Fruit fly (Drosophila melanogaster) whole organism, embryonic: ENCODE measurements around the gene CG15306.

Source experiments
- C15 ChIP-seq: fragments of 200-800 bp; sonication (Bioruptor generic); IDR thresholded peaks from 3 replicates; pipeline ENCODE4 v1.3.6; 2022; ENCODE audit warnings: missing biosample characterization, missing genetic modification characterization
- CG10209 ChIP-seq: fragments of 200-800 bp; sonication (Bioruptor generic); optimal IDR thresholded peaks from 3 replicates; lab custom pipeline; 2017; ENCODE audit warnings: missing biosample characterization, mild to moderate bottlenecking, missing genetic modification characterization, missing genetic modification reagents
- CG10274 ChIP-seq: fragments of 200-800 bp; sonication (Bioruptor generic); optimal IDR thresholded peaks from 3 replicates; lab custom pipeline; 2017; ENCODE audit warnings: missing biosample characterization, mild to moderate bottlenecking, missing genetic modification characterization
- CG11560 ChIP-seq: fragments of 200-800 bp; sonication (Bioruptor generic); IDR thresholded peaks from 3 replicates; pipeline ENCODE4 v1.3.6; 2022; ENCODE audit warnings: missing biosample characterization, missing genetic modification characterization
- CG13775 ChIP-seq: fragments of 200-800 bp; sonication (Bioruptor generic); optimal IDR thresholded peaks from 3 replicates; lab custom pipeline; 2017; ENCODE audit warnings: missing biosample characterization, mild to moderate bottlenecking, missing genetic modification characterization
- CG13894 ChIP-seq: fragments of 200-800 bp; sonication (Bioruptor generic); optimal IDR thresholded peaks from 3 replicates; lab custom pipeline; 2018; ENCODE audit warnings: missing biosample characterization, mild to moderate bottlenecking, missing genetic modification characterization, moderate library complexity
- CG2678 ChIP-seq: fragments of 200-800 bp; sonication (Bioruptor generic); optimal IDR thresholded peaks from 3 replicates; lab custom pipeline; 2019; ENCODE audit warnings: missing biosample characterization, mild to moderate bottlenecking, missing genetic modification characterization, moderate library complexity
- CG31388 ChIP-seq: fragments of 200-800 bp; sonication (Bioruptor generic); optimal IDR thresholded peaks from 2 replicates; lab custom pipeline; 2016; ENCODE audit warnings: missing biosample characterization, missing genetic modification characterization
- CG3163 ChIP-seq: fragments of 200-800 bp; sonication (Bioruptor generic); optimal IDR thresholded peaks from 3 replicates; lab custom pipeline; 2016; ENCODE audit warnings: missing biosample characterization, missing genetic modification characterization
- CG6689 ChIP-seq: fragments of 200-800 bp; sonication (Bioruptor generic); IDR thresholded peaks from 2 replicates; pipeline ENCODE4 v1.3.6; 2022; ENCODE audit warnings: missing biosample characterization, missing genetic modification characterization
- CG7357 ChIP-seq: fragments of 200-800 bp; sonication (Bioruptor generic); IDR thresholded peaks from 3 replicates; pipeline ENCODE4 v1.3.6; 2022; ENCODE audit warnings: missing biosample characterization, missing genetic modification characterization
- CG7786 ChIP-seq: fragments of 200-800 bp; sonication (Bioruptor generic); optimal IDR thresholded peaks from 2 replicates; lab custom pipeline; 2016; ENCODE audit warnings: missing biosample characterization, missing genetic modification characterization
- CG7839 ChIP-seq: fragments of 200-800 bp; sonication (Bioruptor generic); optimal IDR thresholded peaks from 3 replicates; lab custom pipeline; 2018; ENCODE audit warnings: missing biosample characterization, mild to moderate bottlenecking, missing genetic modification characterization, moderate library complexity
- CG9215 ChIP-seq: fragments of 200-800 bp; sonication (Bioruptor generic); IDR thresholded peaks from 2 replicates; pipeline ENCODE4 v1.3.6; 2022; ENCODE audit warnings: missing biosample characterization, missing genetic modification characterization
- CG9932 ChIP-seq: fragments of 200-800 bp; sonication (Bioruptor generic); IDR thresholded peaks from 2 replicates; pipeline ENCODE4 v1.3.6; 2022; ENCODE audit warnings: missing biosample characterization, missing genetic modification characterization
- Deaf1 ChIP-seq: fragments of 200-800 bp; optimal IDR thresholded peaks from 3 replicates; lab custom pipeline; 2019; ENCODE audit warnings: missing biosample characterization, mild to moderate bottlenecking, missing genetic modification characterization, moderate library complexity
- Dp ChIP-seq: fragments of 200-800 bp; sonication (Bioruptor generic); optimal IDR thresholded peaks from 2 replicates; lab custom pipeline; 2018; ENCODE audit warnings: missing biosample characterization, mild to moderate bottlenecking, missing genetic modification characterization, moderate library complexity
- ERR ChIP-seq: fragments of 200-800 bp; sonication (Bioruptor generic); optimal IDR thresholded peaks from 2 replicates; lab custom pipeline; 2016; ENCODE audit warnings: missing biosample characterization, missing genetic modification characterization
- Eip74EF ChIP-seq, 2 experiments: fragments of 200-800 bp in 1 of 2; fragments of >200 bp in 1 of 2; sonication (Bioruptor generic) in 1 of 2; optimal IDR thresholded peaks; 2 replicates each; lab custom pipeline; 2017 to 2019; ENCODE audit warnings: missing biosample characterization in 2 of 2, missing genetic modification characterization in 2 of 2, mild to moderate bottlenecking in 1 of 2, moderate library complexity in 1 of 2
- Fer1 ChIP-seq: fragments of 200-800 bp; sonication (Bioruptor generic); optimal IDR thresholded peaks from 2 replicates; lab custom pipeline; 2017; ENCODE audit warnings: missing biosample characterization, mild to moderate bottlenecking, missing genetic modification characterization
- Fer3 ChIP-seq: fragments of 200-800 bp; sonication (Bioruptor generic); optimal IDR thresholded peaks from 2 replicates; lab custom pipeline; 2018; ENCODE audit warnings: missing biosample characterization, mild to moderate bottlenecking, missing genetic modification characterization, moderate library complexity
- Lim3 ChIP-seq: fragments of 200-800 bp; sonication (Bioruptor generic); IDR thresholded peaks from 2 replicates; pipeline ENCODE4 v1.3.6; 2022; ENCODE audit warnings: missing biosample characterization, missing genetic modification characterization
- Myb ChIP-seq: fragments of 200-800 bp; sonication (Bioruptor generic); optimal IDR thresholded peaks from 2 replicates; lab custom pipeline; 2016; ENCODE audit warnings: missing biosample characterization, missing genetic modification characterization
- Pdp1 ChIP-seq, 2 experiments: fragments of 200-800 bp; sonication (Bioruptor generic); optimal IDR thresholded peaks; 3 replicates each; lab custom pipeline; 2016; ENCODE audit warnings: missing biosample characterization in 2 of 2, missing genetic modification characterization in 2 of 2, mild to moderate bottlenecking in 1 of 2, moderate library complexity in 1 of 2
- Side ChIP-seq: fragments of 200-800 bp; sonication (Bioruptor generic); optimal IDR thresholded peaks from 2 replicates; lab custom pipeline; 2016; ENCODE audit warnings: missing biosample characterization, missing genetic modification characterization
- Sry-δ ChIP-seq: fragments of 200-800 bp; sonication (Bioruptor generic); optimal IDR thresholded peaks from 2 replicates; lab custom pipeline; 2016; ENCODE audit warnings: missing biosample characterization, missing genetic modification characterization
- YL-1 ChIP-seq: fragments of 200-800 bp; sonication (Bioruptor generic); optimal IDR thresholded peaks from 3 replicates; lab custom pipeline; 2017; ENCODE audit warnings: missing biosample characterization, mild to moderate bottlenecking, missing genetic modification characterization
- abd-A ChIP-seq: fragments of 200-800 bp; sonication (Bioruptor generic); optimal IDR thresholded peaks from 3 replicates; lab custom pipeline; 2019; ENCODE audit warnings: missing biosample characterization, mild to moderate bottlenecking, missing genetic modification characterization, moderate library complexity
- amos ChIP-seq: fragments of 200-800 bp; sonication (Bioruptor generic); IDR thresholded peaks from 2 replicates; pipeline ENCODE4 v1.3.6; 2022; ENCODE audit warnings: missing biosample characterization, missing genetic modification characterization; ENCODE audit not compliant: partially characterized antibody
- bbx ChIP-seq: fragments of 200-800 bp; sonication (Bioruptor generic); IDR thresholded peaks from 2 replicates; pipeline ENCODE4 v1.3.6; 2022; ENCODE audit warnings: missing biosample characterization, missing genetic modification characterization; ENCODE audit not compliant: partially characterized antibody
- bigmax ChIP-seq: fragments of 200-800 bp; sonication (Bioruptor generic); optimal IDR thresholded peaks from 2 replicates; lab custom pipeline; 2018; ENCODE audit warnings: missing biosample characterization, mild to moderate bottlenecking, missing genetic modification characterization
- chif ChIP-seq, 2 experiments: fragments of 200-800 bp; sonication (Bioruptor generic); optimal IDR thresholded peaks; 3 replicates each; lab custom pipeline; 2016; ENCODE audit warnings: missing biosample characterization in 2 of 2, missing genetic modification characterization in 2 of 2
- chinmo ChIP-seq: fragments of 200-800 bp; sonication (Bioruptor generic); IDR thresholded peaks from 4 replicates; pipeline ENCODE4 v1.3.6; 2022; ENCODE audit warnings: missing biosample characterization, missing genetic modification characterization; ENCODE audit not compliant: partially characterized antibody
- dmrt99B ChIP-seq: fragments of 200-800 bp; sonication (Bioruptor generic); optimal IDR thresholded peaks from 2 replicates; lab custom pipeline; 2018; ENCODE audit warnings: missing biosample characterization, mild to moderate bottlenecking, missing genetic modification characterization, moderate library complexity
- fd102C ChIP-seq: fragments of 200-800 bp; sonication (Bioruptor generic); optimal IDR thresholded peaks from 2 replicates; lab custom pipeline; 2018; ENCODE audit warnings: missing biosample characterization, mild to moderate bottlenecking, missing genetic modification characterization, moderate library complexity
- gfzf ChIP-seq: fragments of 200-800 bp; sonication (Bioruptor generic); optimal IDR thresholded peaks from 2 replicates; lab custom pipeline; 2016; ENCODE audit warnings: missing biosample characterization, mild to moderate bottlenecking, missing genetic modification characterization, moderate library complexity
- hbn ChIP-seq: fragments of 200-800 bp; sonication (Bioruptor generic); IDR thresholded peaks from 2 replicates; pipeline ENCODE4 v1.3.6; 2022; ENCODE audit warnings: missing biosample characterization, missing genetic modification characterization; ENCODE audit not compliant: partially characterized antibody
- lab ChIP-seq: fragments of 200-800 bp; sonication (Bioruptor generic); optimal IDR thresholded peaks from 3 replicates; lab custom pipeline; 2017; ENCODE audit warnings: missing biosample characterization, missing genetic modification characterization, mild to moderate bottlenecking, moderate library complexity, missing genetic modification reagents
- lilli ChIP-seq: fragments of 200-800 bp; sonication (Bioruptor generic); optimal IDR thresholded peaks from 3 replicates; lab custom pipeline; 2016; ENCODE audit warnings: missing biosample characterization, missing genetic modification characterization
- lola ChIP-seq, 3 experiments: fragments of >200 bp in 2 of 3; fragments of 200-800 bp in 1 of 3; sonication (Bioruptor generic) in 1 of 3; optimal IDR thresholded peaks; 2 replicates each; lab custom pipeline; 2017 to 2019; ENCODE audit warnings: missing biosample characterization in 3 of 3, missing genetic modification characterization in 3 of 3, mild to moderate bottlenecking in 1 of 3, moderate library complexity in 1 of 3
- nom ChIP-seq: fragments of 200-800 bp; sonication (Bioruptor generic); optimal IDR thresholded peaks from 2 replicates; lab custom pipeline; 2017; ENCODE audit warnings: missing biosample characterization, missing genetic modification characterization, mild to moderate bottlenecking, moderate library complexity, missing genetic modification reagents
- p53 ChIP-seq: fragments of 200-800 bp; sonication (Bioruptor generic); optimal IDR thresholded peaks from 2 replicates; lab custom pipeline; 2016; ENCODE audit warnings: missing biosample characterization, missing genetic modification characterization
- ranshi ChIP-seq: fragments of 200-800 bp; sonication (Bioruptor generic); IDR thresholded peaks from 2 replicates; pipeline ENCODE4 v1.3.6; 2022; ENCODE audit warnings: missing biosample characterization, missing genetic modification characterization
- sd ChIP-seq: fragments of 200-800 bp; sonication (Bioruptor generic); optimal IDR thresholded peaks from 3 replicates; lab custom pipeline; 2018; ENCODE audit warnings: missing biosample characterization, mild to moderate bottlenecking, missing genetic modification characterization, moderate library complexity
- sim ChIP-seq: fragments of 200-800 bp; sonication (Bioruptor generic); IDR thresholded peaks from 2 replicates; pipeline ENCODE4 v1.3.6; 2022; ENCODE audit warnings: missing biosample characterization, missing genetic modification characterization
- so ChIP-seq: fragments of 200-800 bp; sonication (Bioruptor generic); IDR thresholded peaks from 3 replicates; pipeline ENCODE4 v1.3.6; 2022; ENCODE audit warnings: missing biosample characterization, missing genetic modification characterization
- stwl ChIP-seq: fragments of 200-800 bp; sonication (Bioruptor generic); optimal IDR thresholded peaks from 3 replicates; lab custom pipeline; 2018; ENCODE audit warnings: missing biosample characterization, mild to moderate bottlenecking, missing genetic modification characterization, moderate library complexity
- unc-4 ChIP-seq: fragments of 200-800 bp; sonication (Bioruptor generic); IDR thresholded peaks from 2 replicates; pipeline ENCODE4 v1.3.6; 2022; ENCODE audit warnings: missing biosample characterization, missing genetic modification characterization; ENCODE audit not compliant: partially characterized antibody
- zen ChIP-seq: fragments of 200-800 bp; sonication (Bioruptor generic); optimal IDR thresholded peaks from 3 replicates; lab custom pipeline; 2018; ENCODE audit warnings: missing biosample characterization, mild to moderate bottlenecking, missing genetic modification characterization, moderate library complexity

The CG15306 gene

DNA sequence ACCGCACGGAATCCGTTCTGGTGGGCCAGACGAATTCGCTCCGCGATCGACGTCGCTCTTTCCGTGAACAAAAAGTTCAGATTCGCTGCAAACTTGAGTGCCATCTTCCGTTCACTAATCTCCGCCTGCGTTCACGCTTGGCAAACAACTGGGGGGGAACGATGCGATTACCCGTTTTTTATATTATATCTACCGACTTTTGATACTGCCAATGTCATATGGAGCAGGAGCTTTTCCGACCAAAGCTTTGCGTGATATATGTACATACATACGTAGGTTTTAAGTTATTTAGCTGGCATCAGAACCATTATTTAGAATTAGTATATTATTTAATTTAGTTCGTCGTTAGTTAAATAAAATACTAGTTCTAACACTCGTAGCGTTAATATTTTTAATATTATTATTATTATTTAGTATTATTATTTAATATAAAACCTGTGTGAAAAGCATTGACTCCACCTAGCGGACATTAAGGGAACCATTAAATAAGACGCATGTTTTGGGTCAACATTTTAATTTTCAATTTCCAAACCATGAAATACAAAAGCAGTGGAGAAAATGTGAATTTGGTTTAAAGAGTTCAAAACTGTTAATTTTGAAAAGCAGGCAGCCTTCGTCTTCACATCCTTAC, 1.8 kb downstream of the CG15306 start, which contains the start of gene Gip (continued):
- TF ChIP-seq zen (tag; lab: Kevin White, UChicago), result no peak
- TF ChIP-seq CG9932, result 0 out of 2 replicates have a peak, but pooled peaks have one; percentile 8
- TF ChIP-seq CG3163, result no peak
- TF ChIP-seq so, result no peak
- peak; percentile 2 for TF ChIP-seq lab
- TF ChIP-seq bbx (GFP tag; lab: Robert Waterston, UW), result peak; percentile 16; the same call in 1 of the 2 replicates
- peak; percentile 39 for TF ChIP-seq nom (GFP tag; lab: Kevin White, UChicago)
- no peak for TF ChIP-seq dmrt99B (tag; lab: Kevin White, UChicago)
- TF ChIP-seq Side (GFP tag; lab: Kevin White, UChicago), result no peak
- TF ChIP-seq YL-1, result peak; percentile 3
- no peak for TF ChIP-seq CG31388
- peak; percentile 37 for TF ChIP-seq Myb (GFP tag; lab: Kevin White, UChicago)
- TF ChIP-seq gfzf (GFP tag; lab: Kevin White, UChicago), result no peak
- TF ChIP-seq Deaf1 (tag; lab: Kevin White, UChicago), result peak; percentile 44
- TF ChIP-seq Pdp1 (GFP tag; optimal IDR thresholded peaks at IDR 0.05; lab: Kevin White, UChicago), result peak in 1 of 2 experiments; percentile 35
- TF ChIP-seq lola (GFP tag; optimal IDR thresholded peaks at IDR 0.05; lab: Kevin White, UChicago), result no peak
- TF ChIP-seq chinmo (GFP tag; lab: Robert Waterston, UW), result 0 out of 4 replicates have a peak, but pooled peaks have one; percentile 22
- no peak for TF ChIP-seq Lim3 (GFP tag; lab: Robert Waterston, UW)
- peak; percentile 56 for TF ChIP-seq CG9215 (GFP tag; lab: Robert Waterston, UW)
- peak; percentile 65 for TF ChIP-seq sd (tag; lab: Kevin White, UChicago)
- TF ChIP-seq chif (GFP tag; optimal IDR thresholded peaks at IDR 0.05; lab: Kevin White, UChicago), result no peak
- TF ChIP-seq p53 (GFP tag; lab: Kevin White, UChicago), result no peak
- TF ChIP-seq CG7839 (tag; lab: Kevin White, UChicago), result no peak
- TF ChIP-seq Eip74EF (GFP tag; optimal IDR thresholded peaks at IDR 0.05; lab: Kevin White, UChicago), result peak in 1 of 2 experiments; percentile 8
- TF ChIP-seq CG10274, result no peak
- peak; percentile 88 for TF ChIP-seq CG13894
- TF ChIP-seq CG7786 (GFP tag; lab: Kevin White, UChicago), result no peak
- TF ChIP-seq Fer1, result peak; percentile 36
- TF ChIP-seq CG7357, result no peak
- 0 out of 2 replicates have a peak, but pooled peaks have one; percentile 16 for TF ChIP-seq sim
- no peak for TF ChIP-seq abd-A (tag; lab: Kevin White, UChicago)
- peak; percentile 14 for TF ChIP-seq ERR
- peak; percentile 25 for TF ChIP-seq CG2678
- TF ChIP-seq CG6689 (GFP tag; lab: Robert Waterston, UW), result no peak
- TF ChIP-seq Sry-δ (GFP tag; lab: Kevin White, UChicago), result no peak
- peak; percentile 26 for TF ChIP-seq lilli (GFP tag; lab: Kevin White, UChicago)
- no peak for TF ChIP-seq bigmax (GFP tag; lab: Kevin White, UChicago)

- TF ChIP-seq CG11560 (peak; percentile 93), fd102C (GFP tag; lab: Kevin White, UChicago) (no peak), Dp (GFP tag; lab: Kevin White, UChicago) (peak; percentile 19), ranshi (no peak), amos (GFP tag; lab: Robert Waterston, UW) (peak; percentile 22; the same call in 1 of the 2 replicates), hbn (peak; percentile 32; the same call in 1 of the 2 replicates), Fer3 (tag; lab: Kevin White, UChicago) (no peak), unc-4 (peak; percentile 48; the same call in 1 of the 2 replicates), CG13775 (GFP tag; lab: Kevin White, UChicago) (no peak), C15 (GFP tag; lab: Robert Waterston, UW) (no peak), stwl (tag; lab: Kevin White, UChicago) (peak; percentile 21), CG10209 (GFP tag; lab: Kevin White, UChicago) (no peak)
Observed at dm6 chrX:10326346-10326830, 5.2 kb downstream of the CG15306 start, which contains the start of gene CG2909. TSS of gene CG2909 (plus strand) at chrX:10326464.
